Worm (Caenorhabditis elegans) whole organism, L4 larva: ENCODE measurements around the gene Y43F4A.1.

ENCODE experiments used
- D1046.2 ChIP-seq: fragments of 200-800 bp; sonication (Bioruptor generic); IDR thresholded peaks from 2 replicates; pipeline ENCODE4 v1.3.6; 2022; ENCODE audit warnings: missing genetic modification characterization, missing compliant biosample characterization
- ama-1 ChIP-seq: fragments of 150-350 bp; optimal IDR thresholded peaks from 2 replicates; lab custom pipeline; 2014; ENCODE audit warnings: inconsistent platforms, mixed read lengths
- arid-1 ChIP-seq: fragments of 200-800 bp; sonication (Bioruptor generic); conservative IDR thresholded peaks from 2 replicates; pipeline ENCODE4 v1.3.6; 2022; ENCODE audit warnings: missing genetic modification reagents, missing genetic modification characterization, missing compliant biosample characterization
- duxl-1 ChIP-seq: sonication (generic microtip); optimal IDR thresholded peaks from 2 replicates; lab custom pipeline; 2016; ENCODE audit warnings: mild to moderate bottlenecking, missing genetic modification characterization, moderate library complexity, missing compliant biosample characterization; ENCODE audit not compliant: poor library complexity
- hlh-30 ChIP-seq: sonication (generic microtip); optimal IDR thresholded peaks from 2 replicates; lab custom pipeline; 2017; ENCODE audit warnings: antibody characterized with exemption, mild to moderate bottlenecking, missing genetic modification characterization, missing compliant biosample characterization; ENCODE audit not compliant: insufficient read depth
- hmg-1.1 ChIP-seq: fragments of 200-800 bp; sonication (Bioruptor generic); IDR thresholded peaks from 2 replicates; pipeline ENCODE4 v1.3.6; 2022; ENCODE audit warnings: missing genetic modification reagents, missing genetic modification characterization, missing compliant biosample characterization
- lin-39 ChIP-seq: fragments of 150-350 bp; optimal IDR thresholded peaks from 2 replicates; lab custom pipeline; 2014; ENCODE audit warnings: missing biosample characterization, missing genetic modification reagents, missing genetic modification characterization
- nhr-11 ChIP-seq: fragments of 150-350 bp; optimal IDR thresholded peaks from 2 replicates; lab custom pipeline; 2014; ENCODE audit warnings: missing biosample characterization, missing genetic modification characterization
- nhr-48 ChIP-seq: sonication (generic microtip); optimal IDR thresholded peaks from 2 replicates; lab custom pipeline; 2016; ENCODE audit warnings: mild to moderate bottlenecking, missing genetic modification characterization, missing compliant biosample characterization
- nhr-6 ChIP-seq: fragments of 150-350 bp; optimal IDR thresholded peaks from 2 replicates; lab custom pipeline; 2014; ENCODE audit warnings: missing biosample characterization, missing genetic modification characterization
- zag-1 ChIP-seq: fragments of 150-350 bp; optimal IDR thresholded peaks from 2 replicates; lab custom pipeline; 2014; ENCODE audit warnings: missing biosample characterization, missing genetic modification characterization

ce11 chrIII:13277881-13278500 is 55.1 kb downstream of the Y43F4A.1 start:
- TF ChIP-seq nhr-11 (tag; lab: Kevin White, UChicago) (no peak), D1046.2 (GFP tag; lab: Robert Waterston, UW) (no peak), duxl-1 (tag; lab: Kevin White, UChicago) (no peak), ama-1 (lab: Kevin White, UChicago) (no peak), hmg-1.1 (GFP tag; lab: Robert Waterston, UW) (no peak), lin-39 (tag; lab: Kevin White, UChicago) (no peak), zag-1 (tag; lab: Kevin White, UChicago) (no peak), nhr-6 (tag; lab: Kevin White, UChicago) (no peak), hlh-30 (tag; lab: Kevin White, UChicago) (no peak), arid-1 (GFP tag; lab: Robert Waterston, UW) (no peak), nhr-48 (no peak)
